Worm (Caenorhabditis elegans) whole organism, L4 larva: ENCODE results near the gene arrd-16.

Experiments
- F44E2.7 ChIP-seq: fragments of 200-800 bp; sonication (Bioruptor generic); IDR thresholded peaks from 2 replicates; pipeline ENCODE4 v2.1.2; 2022; ENCODE audit warnings: missing genetic modification characterization, missing compliant biosample characterization
- Y48G9A.11 ChIP-seq: fragments of 200-800 bp; sonication (Bioruptor generic); IDR thresholded peaks from 2 replicates; pipeline ENCODE4 v1.3.6; 2022; ENCODE audit warnings: missing genetic modification reagents, missing genetic modification characterization, missing compliant biosample characterization
- Y75B8A.6 ChIP-seq: fragments of 200-800 bp; sonication (Bioruptor generic); IDR thresholded peaks from 2 replicates; pipeline ENCODE4 v1.3.6; 2022; ENCODE audit warnings: missing genetic modification reagents, missing genetic modification characterization, missing compliant biosample characterization
- aha-1 ChIP-seq: fragments of 150-350 bp; peaks from one replicate; lab custom pipeline; 2014; ENCODE audit warnings: missing biosample characterization, missing genetic modification characterization
- arid-1 ChIP-seq: fragments of 200-800 bp; sonication (Bioruptor generic); conservative IDR thresholded peaks from 2 replicates; pipeline ENCODE4 v1.3.6; 2022; ENCODE audit warnings: missing genetic modification reagents, missing genetic modification characterization, missing compliant biosample characterization
- ceh-28 ChIP-seq: fragments of 150-350 bp; optimal IDR thresholded peaks from 2 replicates; lab custom pipeline; 2014; ENCODE audit warnings: missing biosample characterization, missing genetic modification reagents, missing genetic modification characterization
- ceh-44 ChIP-seq: fragments of 200-800 bp; sonication (Bioruptor generic); IDR thresholded peaks from 2 replicates; pipeline ENCODE4 v1.3.6; 2022; ENCODE audit warnings: missing genetic modification reagents, missing genetic modification characterization, missing compliant biosample characterization
- ceh-82 ChIP-seq: sonication (generic microtip); optimal IDR thresholded peaks from 2 replicates; lab custom pipeline; 2017; ENCODE audit warnings: missing biosample characterization, missing genetic modification characterization
- cey-2 ChIP-seq: sonication (generic microtip); optimal IDR thresholded peaks from 3 replicates; lab custom pipeline; 2017; ENCODE audit warnings: missing genetic modification characterization, mild to moderate bottlenecking, missing compliant biosample characterization, antibody characterized with exemption, borderline replicate concordance; ENCODE audit not compliant: insufficient read depth
- daf-16 ChIP-seq, 3 experiments: sonication (generic microtip); optimal IDR thresholded peaks; 2 replicates each; lab custom pipeline; 2016 to 2017; ENCODE audit warnings: missing genetic modification characterization in 3 of 3, missing genetic modification reagents in 3 of 3, mild to moderate bottlenecking in 2 of 3, missing compliant biosample characterization in 2 of 3, missing biosample characterization in 1 of 3, moderate library complexity in 1 of 3
- daf-8 ChIP-seq: fragments of 200-800 bp; sonication (Bioruptor generic); IDR thresholded peaks from 2 replicates; pipeline ENCODE4 v1.3.6; 2022; ENCODE audit warnings: missing genetic modification characterization, missing compliant biosample characterization
- dmd-6 ChIP-seq: fragments of 200-800 bp; sonication (Bioruptor generic); IDR thresholded peaks from 2 replicates; pipeline ENCODE4 v1.3.6; 2022; ENCODE audit warnings: missing genetic modification reagents, missing genetic modification characterization, missing compliant biosample characterization
- dmd-9 ChIP-seq: fragments of 200-800 bp; sonication (Bioruptor generic); IDR thresholded peaks from 2 replicates; pipeline ENCODE4 v1.3.6; 2022; ENCODE audit warnings: missing genetic modification reagents, missing genetic modification characterization, missing compliant biosample characterization
- dpl-1 ChIP-seq: fragments of 150-350 bp; optimal IDR thresholded peaks from 2 replicates; lab custom pipeline; 2014; ENCODE audit warnings: missing biosample characterization, missing genetic modification reagents, missing genetic modification characterization
- duxl-1 ChIP-seq: sonication (generic microtip); optimal IDR thresholded peaks from 2 replicates; lab custom pipeline; 2016; ENCODE audit warnings: mild to moderate bottlenecking, missing genetic modification characterization, moderate library complexity, missing compliant biosample characterization; ENCODE audit not compliant: poor library complexity
- dve-1 ChIP-seq: sonication (generic microtip); optimal IDR thresholded peaks from 2 replicates; lab custom pipeline; 2017; ENCODE audit warnings: antibody characterized with exemption, mild to moderate bottlenecking, missing genetic modification characterization, missing compliant biosample characterization; ENCODE audit not compliant: insufficient read depth
- egl-27 ChIP-seq: sonication (generic microtip); optimal IDR thresholded peaks from 3 replicates; lab custom pipeline; 2017; ENCODE audit warnings: missing biosample characterization, missing genetic modification reagents, missing genetic modification characterization
- egl-43 ChIP-seq: fragments of 200-800 bp; sonication (Bioruptor generic); IDR thresholded peaks from 2 replicates; pipeline ENCODE4 v1.3.6; 2022; ENCODE audit warnings: missing genetic modification reagents, missing genetic modification characterization, missing compliant biosample characterization
- fkh-10 ChIP-seq: fragments of 150-350 bp; optimal IDR thresholded peaks from 2 replicates; lab custom pipeline; 2014; ENCODE audit warnings: missing biosample characterization, missing genetic modification reagents, missing genetic modification characterization
- hlh-11 ChIP-seq: fragments of 200-800 bp; sonication (Bioruptor generic); optimal IDR thresholded peaks from 2 replicates; lab custom pipeline; 2018; ENCODE audit warnings: mild to moderate bottlenecking, missing genetic modification characterization, missing compliant biosample characterization
- hlh-30 ChIP-seq: sonication (generic microtip); optimal IDR thresholded peaks from 2 replicates; lab custom pipeline; 2017; ENCODE audit warnings: antibody characterized with exemption, mild to moderate bottlenecking, missing genetic modification characterization, missing compliant biosample characterization; ENCODE audit not compliant: insufficient read depth
- hmg-1.1 ChIP-seq: fragments of 200-800 bp; sonication (Bioruptor generic); IDR thresholded peaks from 2 replicates; pipeline ENCODE4 v1.3.6; 2022; ENCODE audit warnings: missing genetic modification reagents, missing genetic modification characterization, missing compliant biosample characterization
- lin-13 ChIP-seq: fragments of 150-350 bp; optimal IDR thresholded peaks from 2 replicates; lab custom pipeline; 2014; ENCODE audit warnings: missing biosample characterization, missing genetic modification reagents, missing genetic modification characterization
- lin-29 ChIP-seq: fragments of 200-800 bp; sonication (Bioruptor generic); IDR thresholded peaks from 2 replicates; pipeline ENCODE4 v1.3.6; 2022; ENCODE audit warnings: missing genetic modification reagents, missing genetic modification characterization, missing compliant biosample characterization
- lin-38 ChIP-seq: fragments of 200-800 bp; sonication (Bioruptor generic); IDR thresholded peaks from 2 replicates; pipeline ENCODE4 v1.3.6; 2022; ENCODE audit warnings: missing genetic modification reagents, missing genetic modification characterization, missing compliant biosample characterization
- lir-3 ChIP-seq: sonication (generic microtip); optimal IDR thresholded peaks from 2 replicates; lab custom pipeline; 2016; ENCODE audit warnings: mild to moderate bottlenecking, missing genetic modification characterization, missing compliant biosample characterization
- lsy-2 ChIP-seq, 2 experiments: fragments of 150-350 bp in 1 of 2; sonication (generic microtip) in 1 of 2; optimal IDR thresholded peaks; 2 replicates each; lab custom pipeline; 2014 to 2017; ENCODE audit warnings: missing biosample characterization in 2 of 2, missing genetic modification characterization in 2 of 2
- mdl-1 ChIP-seq, 2 experiments: fragments of 150-350 bp in 1 of 2; sonication (generic microtip) in 1 of 2; optimal IDR thresholded peaks; 2 replicates each; lab custom pipeline; 2014 to 2017; ENCODE audit warnings: missing biosample characterization in 2 of 2, missing genetic modification characterization in 2 of 2
- mdt-29 ChIP-seq: fragments of 200-800 bp; sonication (Bioruptor generic); IDR thresholded peaks from 2 replicates; pipeline ENCODE4 v1.3.6; 2022; ENCODE audit warnings: missing genetic modification reagents, missing genetic modification characterization, missing compliant biosample characterization
- mep-1 ChIP-seq: fragments of 150-350 bp; sonication (generic microtip); optimal IDR thresholded peaks from 3 replicates; lab custom pipeline; 2014; ENCODE audit warnings: missing biosample characterization, missing genetic modification characterization
- nhr-102 ChIP-seq: sonication (generic microtip); optimal IDR thresholded peaks from 2 replicates; lab custom pipeline; 2016; ENCODE audit warnings: mild to moderate bottlenecking, missing genetic modification characterization, moderate library complexity, missing compliant biosample characterization
- nhr-11 ChIP-seq: fragments of 150-350 bp; optimal IDR thresholded peaks from 2 replicates; lab custom pipeline; 2014; ENCODE audit warnings: missing biosample characterization, missing genetic modification characterization
- nhr-41 ChIP-seq: fragments of 200-800 bp; sonication (Bioruptor generic); IDR thresholded peaks from 2 replicates; pipeline ENCODE4 v1.3.6; 2022; ENCODE audit warnings: missing genetic modification reagents, missing genetic modification characterization, missing compliant biosample characterization
- nhr-42 ChIP-seq: fragments of 200-800 bp; sonication (Bioruptor generic); IDR thresholded peaks from 2 replicates; pipeline ENCODE4 v1.3.6; 2022; ENCODE audit warnings: missing genetic modification characterization, missing compliant biosample characterization
- nhr-48 ChIP-seq: sonication (generic microtip); optimal IDR thresholded peaks from 2 replicates; lab custom pipeline; 2016; ENCODE audit warnings: mild to moderate bottlenecking, missing genetic modification characterization, missing compliant biosample characterization
- nhr-77 ChIP-seq: fragments of 150-350 bp; optimal IDR thresholded peaks from 2 replicates; lab custom pipeline; 2014; ENCODE audit warnings: missing biosample characterization, missing genetic modification characterization
- rbr-2 ChIP-seq: sonication (generic microtip); optimal IDR thresholded peaks from 2 replicates; lab custom pipeline; 2016; ENCODE audit warnings: missing genotype, missing genetic modification characterization, missing compliant biosample characterization
- set-16 ChIP-seq: fragments of 200-800 bp; sonication (Bioruptor generic); IDR thresholded peaks from 2 replicates; pipeline ENCODE4 v1.3.6; 2022; ENCODE audit warnings: missing genetic modification reagents, missing genetic modification characterization, missing compliant biosample characterization
- snpc-1.2 ChIP-seq: fragments of 200-800 bp; sonication (Bioruptor generic); IDR thresholded peaks from 2 replicates; pipeline ENCODE4 v1.3.6; 2022; ENCODE audit warnings: missing genetic modification reagents, missing genetic modification characterization, missing compliant biosample characterization
- spr-3 ChIP-seq: fragments of 200-800 bp; sonication (Bioruptor generic); optimal IDR thresholded peaks from 2 replicates; lab custom pipeline; 2018; ENCODE audit warnings: mild to moderate bottlenecking, missing genetic modification characterization, missing compliant biosample characterization
- zag-1 ChIP-seq: fragments of 150-350 bp; optimal IDR thresholded peaks from 2 replicates; lab custom pipeline; 2014; ENCODE audit warnings: missing biosample characterization, missing genetic modification characterization

The arrd-16 gene

DNA sequence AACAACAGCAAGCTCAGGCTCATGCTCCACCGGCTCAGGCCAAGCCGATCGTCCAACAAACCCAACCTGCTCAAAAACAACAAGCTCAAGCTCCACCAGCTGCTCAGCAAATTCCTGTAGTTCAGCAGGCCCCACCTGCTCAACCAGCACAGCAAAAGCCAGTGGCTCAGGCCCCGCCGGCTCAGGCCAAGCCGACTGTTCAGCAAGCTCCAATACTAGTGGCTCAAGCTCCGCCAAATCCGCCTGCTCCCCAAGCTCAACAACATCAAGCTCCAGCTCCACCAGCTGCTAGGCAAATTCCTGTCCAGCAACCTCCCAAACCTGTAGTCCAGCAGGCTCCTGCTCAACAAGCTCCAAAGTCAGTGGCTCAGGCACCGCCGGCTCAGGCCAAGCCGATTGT, 14.7 kb upstream of the arrd-16 start:
- no peak for TF ChIP-seq mdt-29
- TF ChIP-seq set-16 (GFP tag; lab: Robert Waterston, UW), result peak; percentile 88
- TF ChIP-seq, all 104 proteins: peak for 1

DNA sequence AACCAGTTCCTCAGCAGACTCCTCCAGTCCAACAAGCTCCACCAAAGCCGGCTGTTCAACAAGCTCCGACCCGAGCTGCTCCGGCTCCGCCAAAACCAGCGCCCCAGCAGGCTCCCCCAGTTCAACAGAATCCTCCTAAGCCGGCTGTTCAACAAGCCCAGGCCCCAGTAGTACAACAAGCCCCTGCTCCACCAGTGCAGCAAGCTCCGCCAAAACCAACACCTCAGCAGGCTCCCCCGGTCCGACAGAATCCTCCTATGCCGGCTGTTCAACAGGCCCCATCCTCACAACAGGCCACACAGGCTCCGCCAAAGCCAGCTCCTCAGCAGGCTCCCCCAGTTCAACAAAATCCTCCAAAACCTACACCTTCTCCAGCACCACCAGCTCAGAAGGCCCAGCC, 13.9 kb upstream of the arrd-16 start:
- TF ChIP-seq lin-13 (GFP tag; lab: Kevin White, UChicago), result no peak
- no peak for TF ChIP-seq ceh-28 (tag; lab: Kevin White, UChicago)
- TF ChIP-seq nhr-42 (GFP tag; lab: Robert Waterston, UW), result no peak
- TF ChIP-seq daf-16 (GFP tag; optimal IDR thresholded peaks at IDR 0.05; lab: Kevin White, UChicago), result no peak
- TF ChIP-seq daf-16 (tag; optimal IDR thresholded peaks at IDR 0.05; lab: Kevin White, UChicago), result no peak
- peak; percentile 91 for TF ChIP-seq set-16 (GFP tag; lab: Robert Waterston, UW)
- TF ChIP-seq snpc-1.2 (GFP tag; lab: Robert Waterston, UW), result no peak
- no peak for TF ChIP-seq daf-8
- TF ChIP-seq aha-1 (tag; lab: Kevin White, UChicago), result peak; percentile 39
- no peak for TF ChIP-seq duxl-1 (tag; lab: Kevin White, UChicago)
- no peak for TF ChIP-seq nhr-48
- no peak for TF ChIP-seq lin-29 (GFP tag; lab: Robert Waterston, UW)
- no peak for TF ChIP-seq nhr-77 (tag; lab: Kevin White, UChicago)
- no peak for TF ChIP-seq ceh-44 (GFP tag; lab: Robert Waterston, UW)

DNA sequence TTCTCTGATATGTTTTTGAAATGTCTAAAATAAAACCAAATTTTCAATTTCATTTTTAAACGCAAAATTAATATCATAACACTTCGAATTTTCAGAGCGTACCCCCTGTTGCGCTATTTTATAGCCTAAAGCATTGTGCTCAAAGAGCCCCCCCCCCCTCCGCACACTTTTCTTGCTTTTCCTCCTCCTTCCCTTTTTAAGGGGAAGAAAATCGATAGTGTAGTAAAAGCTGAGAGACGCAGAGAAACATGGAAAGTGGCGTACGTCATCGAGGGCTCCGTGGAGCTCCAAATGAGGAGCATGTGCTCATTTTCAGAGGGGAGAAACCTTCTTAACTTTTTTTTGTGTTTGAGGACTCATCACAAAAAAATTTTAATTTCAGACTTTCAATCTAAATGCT, 12.0 kb upstream of the arrd-16 start, which contains the start of gene cccp-1:
TSS of gene cccp-1 (plus strand) at position 377 of the 400 bp plus-strand sequence.
- TF ChIP-seq nhr-11 (tag; lab: Kevin White, UChicago) (peak; percentile 23), dve-1 (tag; lab: Kevin White, UChicago) (peak; percentile 9), lir-3 (tag; lab: Kevin White, UChicago) (no peak), nhr-42 (GFP tag; lab: Robert Waterston, UW) (no peak), Y48G9A.11 (no peak), arid-1 (0 out of 2 replicates have a peak, but pooled peaks have one; percentile 21), hlh-30 (tag; lab: Kevin White, UChicago) (peak; percentile 55), mdt-29 (no peak), aha-1 (tag; lab: Kevin White, UChicago) (peak; percentile 89), spr-3 (GFP tag; lab: Kevin White, UChicago) (no peak), lsy-2 (tag; optimal IDR thresholded peaks at IDR 0.05; lab: Kevin White, UChicago) (peak in 1 of 2 experiments; percentile 43), dmd-6 (GFP tag; lab: Robert Waterston, UW) (no peak), nhr-102 (no peak), F44E2.7 (GFP tag; lab: Robert Waterston, UW) (no peak), egl-43 (GFP tag; lab: Robert Waterston, UW) (peak; percentile 35; the same call in 1 of the 2 replicates), rbr-2 (tag; lab: Kevin White, UChicago) (peak; percentile 45), dmd-9 (GFP tag; lab: Robert Waterston, UW) (no peak), lin-29 (GFP tag; lab: Robert Waterston, UW) (no peak), mep-1 (tag; lab: Kevin White, UChicago) (peak; percentile 44), zag-1 (no peak), ceh-82 (no peak), lin-38 (GFP tag; lab: Robert Waterston, UW) (peak; percentile 17; the same call in 1 of the 2 replicates), dpl-1 (no peak), cey-2 (tag; lab: Kevin White, UChicago) (no peak), fkh-10 (GFP tag; lab: Kevin White, UChicago) (peak; percentile 20), hmg-1.1 (GFP tag; lab: Robert Waterston, UW) (peak; percentile 43; the same call in 1 of the 2 replicates), Y75B8A.6 (no peak), ceh-28 (tag; lab: Kevin White, UChicago) (peak; percentile 81), ceh-44 (GFP tag; lab: Robert Waterston, UW) (no peak), nhr-41 (no peak), mdl-1 (tag; optimal IDR thresholded peaks at IDR 0.05; lab: Kevin White, UChicago) (peak in 1 of 2 experiments; percentile 45), egl-27 (tag; lab: Kevin White, UChicago) (no peak), hlh-11 (tag; lab: Kevin White, UChicago) (no peak)
